Worm (Caenorhabditis elegans) whole organism, young adult: Measurements from ENCODE around the gene nrf-5.

ENCODE experiments used
- ceh-100 ChIP-seq: fragments of 200-800 bp; sonication (Bioruptor generic); IDR thresholded peaks from 2 replicates; pipeline ENCODE4 v1.3.6; 2022; ENCODE audit warnings: missing genetic modification reagents, missing genetic modification characterization, missing compliant biosample characterization
- ceh-40 ChIP-seq: fragments of 200-800 bp; sonication (Bioruptor generic); IDR thresholded peaks from 2 replicates; pipeline ENCODE4 v1.3.6; 2022; ENCODE audit warnings: missing genetic modification characterization, missing compliant biosample characterization
- gei-17 ChIP-seq: fragments of 200-800 bp; sonication (Bioruptor generic); optimal IDR thresholded peaks from 2 replicates; lab custom pipeline; 2018; ENCODE audit warnings: mild to moderate bottlenecking, missing genetic modification characterization, missing compliant biosample characterization
- nhr-90 ChIP-seq: sonication (generic microtip); optimal IDR thresholded peaks from 2 replicates; lab custom pipeline; 2016; ENCODE audit warnings: missing genotype, mild to moderate bottlenecking, missing genetic modification characterization, missing compliant biosample characterization
- rpc-1 ChIP-seq, 2 experiments: fragments of 150-350 bp in 1 of 2; sonication (generic microtip) in 1 of 2; optimal IDR thresholded peaks; 2 replicates each; lab custom pipeline; 2014 to 2018; ENCODE audit warnings: missing biosample characterization in 1 of 2, missing genetic modification characterization in 1 of 2, missing genetic modification reagents in 1 of 2, missing genotype in 1 of 2
- snpc-4 ChIP-seq, 5 experiments: fragments of 150-350 bp in 1 of 5; sonication (generic microtip) in 4 of 5; optimal IDR thresholded peaks; 2 replicates each; lab custom pipeline; 2014 to 2018; ENCODE audit warnings: missing genetic modification characterization in 5 of 5, missing biosample characterization in 3 of 5, antibody characterized with exemption in 2 of 5, mild to moderate bottlenecking in 2 of 5, missing compliant biosample characterization in 2 of 5, missing genotype in 2 of 5, moderate library complexity in 2 of 5, missing genetic modification reagents in 1 of 5
- somi-1 ChIP-seq: fragments of 200-800 bp; sonication (Bioruptor generic); optimal IDR thresholded peaks from 2 replicates; lab custom pipeline; 2018; ENCODE audit warnings: mild to moderate bottlenecking, missing genetic modification characterization, missing compliant biosample characterization

- TF ChIP-seq somi-1 (GFP tag; lab: Kevin White, UChicago) = no peak
- no peak for TF ChIP-seq nhr-90 (tag; lab: Kevin White, UChicago)
- no peak for TF ChIP-seq ceh-40 (GFP tag; lab: Robert Waterston, UW)
- no peak for TF ChIP-seq rpc-1 (optimal IDR thresholded peaks at IDR 0.05; lab: Kevin White, UChicago)
- no peak for TF ChIP-seq rpc-1 (tag; optimal IDR thresholded peaks at IDR 0.05; lab: Kevin White, UChicago)
- no peak for TF ChIP-seq gei-17 (GFP tag; lab: Kevin White, UChicago)
- TF ChIP-seq snpc-4 (GFP tag; optimal IDR thresholded peaks at IDR 0.05; lab: Kevin White, UChicago) = no peak
- no peak for TF ChIP-seq snpc-4 (tag; optimal IDR thresholded peaks at IDR 0.05; lab: Kevin White, UChicago)
- no peak for TF ChIP-seq ceh-100 (GFP tag; lab: Robert Waterston, UW)
Measured at ce11 chrV:13878226-13878625, 50.2 kb downstream of the nrf-5 start.
